Fruit fly (Drosophila melanogaster) whole organism, adult: Measurements from ENCODE around the gene CG5418.

Experiments
- CG7045 ChIP-seq: fragments of 200-800 bp; sonication (Bioruptor generic); optimal IDR thresholded peaks from 2 replicates; lab custom pipeline; 2017; ENCODE audit warnings: missing biosample characterization, mild to moderate bottlenecking, missing genetic modification characterization
- Crg-1 ChIP-seq: fragments of 200-800 bp; sonication (Bioruptor generic); optimal IDR thresholded peaks from 2 replicates; lab custom pipeline; 2016; ENCODE audit warnings: missing biosample characterization, missing genetic modification characterization
- Mnt ChIP-seq: fragments of 200-800 bp; sonication (Bioruptor generic); optimal IDR thresholded peaks from 2 replicates; lab custom pipeline; 2016; ENCODE audit warnings: missing biosample characterization, mild to moderate bottlenecking, missing genetic modification characterization
- bab1 ChIP-seq: fragments of 200-800 bp; sonication (Bioruptor generic); optimal IDR thresholded peaks from 3 replicates; lab custom pipeline; 2019; ENCODE audit warnings: missing biosample characterization, mild to moderate bottlenecking, missing genetic modification characterization, moderate library complexity
- cic ChIP-seq: fragments of 200-800 bp; sonication (Bioruptor generic); optimal IDR thresholded peaks from 2 replicates; lab custom pipeline; 2017; ENCODE audit warnings: missing biosample characterization, mild to moderate bottlenecking, missing genetic modification characterization, moderate library complexity
- cnc ChIP-seq, 2 experiments: fragments of >200 bp; optimal IDR thresholded peaks; 2 replicates each; lab custom pipeline; 2017
- kay ChIP-seq: fragments of 200-800 bp; sonication (Bioruptor generic); peaks from one replicate; lab custom pipeline; 2016; ENCODE audit warnings: missing biosample characterization, missing genetic modification characterization, borderline replicate concordance
- toe ChIP-seq: fragments of 200-800 bp; sonication (Bioruptor generic); optimal IDR thresholded peaks from 2 replicates; lab custom pipeline; 2016; ENCODE audit warnings: missing biosample characterization, missing genetic modification characterization

- TF ChIP-seq kay (GFP tag; lab: Kevin White, UChicago) (no peak), cnc (optimal IDR thresholded peaks at IDR 0.05; lab: Kevin White, UChicago) (no peak), Mnt (GFP tag; lab: Kevin White, UChicago) (no peak), CG7045 (GFP tag; lab: Kevin White, UChicago) (no peak), cic (GFP tag; lab: Kevin White, UChicago) (no peak), toe (no peak), Crg-1 (GFP tag; lab: Kevin White, UChicago) (no peak), bab1 (no peak)
These were observed 47.4 kb upstream of the CG5418 start for dm6 chr2L:12500405-12500804.
